Fruit fly (Drosophila melanogaster): Measurements from ENCODE around the gene obst-G.

Gene obst-G

DNA sequence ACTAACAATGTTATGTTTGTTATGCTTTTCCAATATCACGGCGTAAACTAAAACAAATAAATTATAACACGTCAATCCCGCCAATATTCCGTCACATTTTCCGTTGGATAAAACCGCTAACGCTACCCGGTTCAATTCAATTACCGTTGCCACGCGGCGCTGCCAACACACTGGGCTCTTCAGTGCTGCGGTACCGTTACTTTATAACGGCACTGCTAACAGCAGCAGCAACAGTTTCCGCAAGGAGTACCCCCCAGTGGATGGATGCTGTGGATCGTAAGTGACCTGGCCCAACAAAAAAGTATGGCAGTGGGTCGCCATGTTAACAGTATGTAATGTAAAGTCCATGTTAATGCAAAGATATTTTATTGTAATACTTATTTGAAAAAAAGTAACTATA is 14.4 kb downstream of the obst-G start, which contains the start of gene CG44837:
Gene CG44837 (minus strand): TSS at position 157 of the 400 bp plus-strand sequence.
- TF ChIP-seq CG15710 (tag; optimal IDR thresholded peaks at IDR 0.05) (no peak), CG14655 (GFP tag; optimal IDR thresholded peaks at IDR 0.05) (no peak), CG32121 (GFP tag; IDR thresholded peaks at IDR 0.05) (no peak), CG12605 (GFP tag; IDR thresholded peaks at IDR 0.05) (no peak), fd96Ca (GFP tag; IDR thresholded peaks at IDR 0.05) (no peak), EcR (GFP tag; optimal IDR thresholded peaks at IDR 0.05) (no peak), CG34367 (tag; optimal IDR thresholded peaks at IDR 0.05) (no peak), CG8301 (tag; optimal IDR thresholded peaks at IDR 0.05) (no peak), Snoo (tag; optimal IDR thresholded peaks at IDR 0.05) (no peak), Pif1A (GFP tag; optimal IDR thresholded peaks at IDR 0.05) (no peak), gl (tag; optimal IDR thresholded peaks at IDR 0.05) (no peak), CG9948 (tag; optimal IDR thresholded peaks at IDR 0.05) (no peak)

DNA sequence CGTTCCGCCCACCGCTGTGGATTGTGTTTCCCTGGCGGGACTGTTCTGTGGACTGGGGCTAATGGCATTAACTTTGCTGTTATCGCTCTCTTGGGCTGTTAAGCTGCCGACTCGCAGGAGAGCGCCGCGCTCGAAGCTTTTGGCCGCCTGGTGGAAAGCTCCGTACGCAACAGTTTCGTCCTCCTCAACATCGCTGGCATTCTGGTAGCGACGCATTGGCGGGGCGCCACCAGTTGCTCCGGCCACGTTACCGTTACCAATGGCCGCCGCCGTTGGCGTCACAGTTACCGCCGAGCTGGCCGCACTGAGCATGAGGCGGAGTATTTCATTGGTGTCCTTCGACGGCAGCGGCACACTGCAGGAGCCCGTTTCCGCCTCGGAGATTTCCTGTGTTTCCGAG is 15.8 kb downstream of the obst-G start:
- TF ChIP-seq EcR (GFP tag; optimal IDR thresholded peaks at IDR 0.05) = no peak
- TF ChIP-seq Ets98B (GFP tag; IDR thresholded peaks at IDR 0.05) = no peak
- no peak for TF ChIP-seq gl (tag; optimal IDR thresholded peaks at IDR 0.05)
- TF ChIP-seq CG4496 (GFP tag; IDR thresholded peaks at IDR 0.05) = no peak
- no peak for TF ChIP-seq D1 (tag; optimal IDR thresholded peaks at IDR 0.05)
- TF ChIP-seq fd96Ca (GFP tag; IDR thresholded peaks at IDR 0.05) = no peak
- TF ChIP-seq CG14655 (GFP tag; optimal IDR thresholded peaks at IDR 0.05) = no peak
- TF ChIP-seq Snoo (tag; optimal IDR thresholded peaks at IDR 0.05) = no peak
- TF ChIP-seq CG32121 (GFP tag; IDR thresholded peaks at IDR 0.05) = no peak
- TF ChIP-seq CG10348 (GFP tag; IDR thresholded peaks at IDR 0.05) = no peak
- TF ChIP-seq Pif1B (GFP tag; optimal IDR thresholded peaks at IDR 0.05) = no peak
- no peak for TF ChIP-seq CG17806 (tag; optimal IDR thresholded peaks at IDR 0.05)

- TF ChIP-seq EcR (GFP tag; optimal IDR thresholded peaks at IDR 0.05) = no peak
- no peak for TF ChIP-seq CG15710 (tag; optimal IDR thresholded peaks at IDR 0.05)
- no peak for TF ChIP-seq Pif1A (GFP tag; optimal IDR thresholded peaks at IDR 0.05)
- no peak for TF ChIP-seq CG14655 (GFP tag; optimal IDR thresholded peaks at IDR 0.05)
- TF ChIP-seq Snoo (tag; optimal IDR thresholded peaks at IDR 0.05) = no peak
- no peak for TF ChIP-seq Pif1B (GFP tag; optimal IDR thresholded peaks at IDR 0.05)
- TF ChIP-seq CG8159 (tag; optimal IDR thresholded peaks at IDR 0.05) = no peak
- no peak for TF ChIP-seq CG34367 (tag; optimal IDR thresholded peaks at IDR 0.05)
- TF ChIP-seq rn (GFP tag; IDR thresholded peaks at IDR 0.05) = no peak
- TF ChIP-seq D1 (tag; optimal IDR thresholded peaks at IDR 0.05) = no peak
- TF ChIP-seq CG9948 (tag; optimal IDR thresholded peaks at IDR 0.05) = no peak
- TF ChIP-seq CG12605 (GFP tag; IDR thresholded peaks at IDR 0.05) = no peak
- TF ChIP-seq CG4496 (GFP tag; IDR thresholded peaks at IDR 0.05) = no peak
- TF ChIP-seq CG17806 (tag; optimal IDR thresholded peaks at IDR 0.05) = no peak
- no peak for TF ChIP-seq CG13204 (GFP tag; optimal IDR thresholded peaks at IDR 0.05)
- no peak for TF ChIP-seq CG10348 (GFP tag; IDR thresholded peaks at IDR 0.05)
- no peak for TF ChIP-seq CG32121 (GFP tag; IDR thresholded peaks at IDR 0.05)
- TF ChIP-seq CG8301 (tag; optimal IDR thresholded peaks at IDR 0.05) = no peak
- no peak for TF ChIP-seq fd96Ca (GFP tag; IDR thresholded peaks at IDR 0.05)
- TF ChIP-seq gl (tag; optimal IDR thresholded peaks at IDR 0.05) = no peak
These were observed 21.5 kb downstream of the obst-G start for dm6 chr3L:11931619-11932018.

- TF ChIP-seq CG15710 (tag; optimal IDR thresholded peaks at IDR 0.05) = no peak
These were observed 25.8 kb downstream of the obst-G start, which contains the start of gene byn for dm6 chr3L:11927287-11927743. byn (plus strand) TSS chr3L:11927693.

dm6 chr3L:11925382-11925781 is 27.7 kb downstream of the obst-G start:
- TF ChIP-seq D1 (tag; optimal IDR thresholded peaks at IDR 0.05) (no peak), CG13204 (GFP tag; optimal IDR thresholded peaks at IDR 0.05) (no peak), fd96Ca (GFP tag; IDR thresholded peaks at IDR 0.05) (no peak), CG10348 (GFP tag; IDR thresholded peaks at IDR 0.05) (no peak), CG32121 (GFP tag; IDR thresholded peaks at IDR 0.05) (no peak), rn (GFP tag; IDR thresholded peaks at IDR 0.05) (no peak), CG34367 (tag; optimal IDR thresholded peaks at IDR 0.05) (no peak)

DNA sequence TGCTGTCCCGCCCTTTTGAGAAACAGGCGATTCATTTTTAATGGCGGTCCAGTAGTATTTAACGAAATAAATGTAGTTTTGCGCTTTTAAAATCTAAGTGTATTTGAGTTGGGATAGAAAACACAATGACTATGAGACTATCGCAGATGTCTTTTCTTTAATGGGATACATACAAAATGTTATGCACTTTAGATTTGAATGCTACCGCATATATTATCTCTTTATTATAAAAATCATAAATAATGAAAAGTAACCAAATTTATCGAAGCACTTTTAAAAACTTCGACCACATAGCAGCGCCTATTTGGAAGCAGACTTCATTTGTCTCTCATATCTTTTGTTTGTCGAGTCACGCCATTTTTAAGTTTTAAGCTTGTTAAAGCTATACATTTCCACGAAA is 28.5 kb downstream of the obst-G start, which contains the start of gene SdhAL:
Gene SdhAL (minus strand): TSS at position 101 of the 400 bp plus-strand sequence.
- TF ChIP-seq CG12605 (GFP tag; IDR thresholded peaks at IDR 0.05) = no peak
- TF ChIP-seq Ets98B (GFP tag; IDR thresholded peaks at IDR 0.05) = no peak
- no peak for TF ChIP-seq CG14655 (GFP tag; optimal IDR thresholded peaks at IDR 0.05)
- no peak for TF ChIP-seq gl (tag; optimal IDR thresholded peaks at IDR 0.05)
- no peak for TF ChIP-seq CG4496 (GFP tag; IDR thresholded peaks at IDR 0.05)
- no peak for TF ChIP-seq CG34367 (tag; optimal IDR thresholded peaks at IDR 0.05)
- TF ChIP-seq CG9948 (tag; optimal IDR thresholded peaks at IDR 0.05) = no peak
- no peak for TF ChIP-seq D1 (tag; optimal IDR thresholded peaks at IDR 0.05)
- no peak for TF ChIP-seq CG13204 (GFP tag; optimal IDR thresholded peaks at IDR 0.05)

DNA sequence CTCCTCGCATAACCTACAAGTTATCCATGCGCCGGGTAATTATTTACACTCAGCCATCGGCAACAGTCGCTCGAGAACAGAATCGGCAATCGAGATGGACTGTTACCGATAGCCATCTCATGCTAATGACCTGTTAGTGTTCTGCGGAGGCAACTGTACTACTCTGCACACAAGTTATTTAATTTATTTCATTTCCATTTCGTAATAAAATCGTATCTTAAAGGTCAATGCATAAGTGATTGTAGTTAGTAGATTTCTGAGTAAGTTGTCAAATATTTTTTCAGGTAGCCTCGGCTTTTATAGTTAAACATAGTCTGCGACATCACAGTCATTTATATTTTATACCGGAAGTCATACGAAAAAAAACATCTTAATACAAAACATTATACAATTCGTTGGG is 31.9 kb downstream of the obst-G start, which contains the start of gene CG11588:
Gene CG11588 (plus strand): TSS at position 301 of the 400 bp plus-strand sequence.
- TF ChIP-seq CG34367 (tag; optimal IDR thresholded peaks at IDR 0.05) (no peak), CG15710 (tag; optimal IDR thresholded peaks at IDR 0.05) (no peak), D1 (tag; optimal IDR thresholded peaks at IDR 0.05) (no peak), CG4496 (GFP tag; IDR thresholded peaks at IDR 0.05) (no peak), gl (tag; optimal IDR thresholded peaks at IDR 0.05) (no peak)

Measured in whole organism, pupa.